Worm (Caenorhabditis elegans) whole organism, L3 larva: ENCODE measurements around the gene col-90.
A peak's percentile ranks its signal among the peaks of the same experiment; 100 is the strongest.

Experiments
- elt-2 ChIP-seq: sonication (generic microtip); optimal IDR thresholded peaks from 2 replicates; lab custom pipeline; 2016; ENCODE audit warnings: missing genetic modification reagents, mild to moderate bottlenecking, missing genetic modification characterization, missing compliant biosample characterization
- lin-15B ChIP-seq: fragments of 150-350 bp; optimal IDR thresholded peaks from 2 replicates; lab custom pipeline; 2014; ENCODE audit warnings: missing biosample characterization, missing genetic modification characterization
- mdl-1 ChIP-seq: fragments of 150-350 bp; optimal IDR thresholded peaks from 2 replicates; lab custom pipeline; 2014; ENCODE audit warnings: missing biosample characterization, missing genetic modification characterization
- unc-39 ChIP-seq: sonication (generic microtip); optimal IDR thresholded peaks from 4 replicates; lab custom pipeline; 2017; ENCODE audit warnings: missing biosample characterization, missing genetic modification characterization
- zag-1 ChIP-seq: fragments of 150-350 bp; optimal IDR thresholded peaks from 2 replicates; lab custom pipeline; 2014; ENCODE audit warnings: missing biosample characterization, missing genetic modification characterization

ce11 chrIII:7940819-7941218 lies 7.8 kb upstream of the col-90 start, which contains the start of gene C29E4.12:
- TF ChIP-seq zag-1 = no peak
- peak; percentile 91 for TF ChIP-seq lin-15B (tag; lab: Kevin White, UChicago)
- no peak for TF ChIP-seq unc-39 (tag; lab: Kevin White, UChicago)
- no peak for TF ChIP-seq mdl-1
- no peak for TF ChIP-seq elt-2 (tag; lab: Kevin White, UChicago)
